Fruit fly (Drosophila melanogaster) whole organism, pupa: ENCODE measurements around the gene Hrb98DE.

Source experiments
- CG32121 ChIP-seq: fragments of 200-800 bp; sonication (Bioruptor generic); IDR thresholded peaks from 2 replicates; pipeline ENCODE4 v1.3.6; 2022; ENCODE audit warnings: missing biosample characterization, missing genetic modification characterization
- CG8301 ChIP-seq: fragments of 200-800 bp; sonication (Bioruptor generic); optimal IDR thresholded peaks from 2 replicates; lab custom pipeline; 2018; ENCODE audit warnings: missing biosample characterization, mild to moderate bottlenecking, missing genetic modification characterization
- fd96Ca ChIP-seq: fragments of 200-800 bp; sonication (Bioruptor generic); IDR thresholded peaks from 3 replicates; pipeline ENCODE4 v1.3.6; 2022; ENCODE audit warnings: missing biosample characterization, missing genetic modification characterization
- gl ChIP-seq: fragments of 200-800 bp; sonication (Bioruptor generic); optimal IDR thresholded peaks from 2 replicates; lab custom pipeline; 2018; ENCODE audit warnings: missing biosample characterization, mild to moderate bottlenecking, missing genetic modification characterization

dm6 chr3R:28597527-28597926, 2.1 kb upstream of the Hrb98DE start:
- TF ChIP-seq gl (tag; lab: Kevin White, UChicago) (no peak), CG32121 (GFP tag; lab: Robert Waterston, UW) (no peak), fd96Ca (no peak), CG8301 (no peak)
